Fruit fly (Drosophila melanogaster) whole organism, pupa: ENCODE results near the gene Cpr76Bc.

Source experiments
- CG10348 ChIP-seq: fragments of 200-800 bp; sonication (Bioruptor generic); IDR thresholded peaks from 2 replicates; pipeline ENCODE4 v1.3.6; 2022; ENCODE audit warnings: missing biosample characterization, missing genetic modification characterization
- CG12605 ChIP-seq: fragments of 200-800 bp; sonication (Bioruptor generic); IDR thresholded peaks from 2 replicates; pipeline ENCODE4 v1.3.6; 2022; ENCODE audit warnings: missing biosample characterization, missing genetic modification characterization
- CG13204 ChIP-seq: fragments of 200-800 bp; sonication (Bioruptor generic); optimal IDR thresholded peaks from 2 replicates; lab custom pipeline; 2018; ENCODE audit warnings: missing biosample characterization, mild to moderate bottlenecking, missing genetic modification characterization, moderate library complexity
- CG14655 ChIP-seq: fragments of 200-800 bp; sonication (Bioruptor generic); optimal IDR thresholded peaks from 3 replicates; lab custom pipeline; 2017; ENCODE audit warnings: mild to moderate bottlenecking, missing biosample characterization, missing genetic modification reagents, missing genetic modification characterization
- CG15710 ChIP-seq: fragments of 200-800 bp; sonication (Bioruptor generic); optimal IDR thresholded peaks from 2 replicates; lab custom pipeline; 2018; ENCODE audit warnings: missing biosample characterization, mild to moderate bottlenecking, missing genetic modification characterization, moderate library complexity
- CG17806 ChIP-seq: fragments of 200-800 bp; sonication (Bioruptor generic); optimal IDR thresholded peaks from 2 replicates; lab custom pipeline; 2018; ENCODE audit warnings: missing biosample characterization, mild to moderate bottlenecking, missing genetic modification characterization, moderate library complexity
- CG32121 ChIP-seq: fragments of 200-800 bp; sonication (Bioruptor generic); IDR thresholded peaks from 2 replicates; pipeline ENCODE4 v1.3.6; 2022; ENCODE audit warnings: missing biosample characterization, missing genetic modification characterization
- CG34367 ChIP-seq: fragments of 200-800 bp; sonication (Bioruptor generic); optimal IDR thresholded peaks from 2 replicates; lab custom pipeline; 2018; ENCODE audit warnings: missing biosample characterization, mild to moderate bottlenecking, missing genetic modification characterization
- CG4496 ChIP-seq: fragments of 200-800 bp; sonication (Bioruptor generic); IDR thresholded peaks from 3 replicates; pipeline ENCODE4 v1.3.6; 2022; ENCODE audit warnings: missing biosample characterization, missing genetic modification characterization
- CG8159 ChIP-seq: fragments of 200-800 bp; sonication (Bioruptor generic); optimal IDR thresholded peaks from 3 replicates; lab custom pipeline; 2018; ENCODE audit warnings: missing biosample characterization, mild to moderate bottlenecking, missing genetic modification characterization, moderate library complexity
- CG8301 ChIP-seq: fragments of 200-800 bp; sonication (Bioruptor generic); optimal IDR thresholded peaks from 2 replicates; lab custom pipeline; 2018; ENCODE audit warnings: missing biosample characterization, mild to moderate bottlenecking, missing genetic modification characterization
- CG9948 ChIP-seq: fragments of 200-800 bp; sonication (Bioruptor generic); optimal IDR thresholded peaks from 2 replicates; lab custom pipeline; 2018; ENCODE audit warnings: missing biosample characterization, mild to moderate bottlenecking, missing genetic modification characterization, moderate library complexity
- D1 ChIP-seq: fragments of 200-800 bp; sonication (Bioruptor generic); optimal IDR thresholded peaks from 2 replicates; lab custom pipeline; 2018; ENCODE audit warnings: missing biosample characterization, mild to moderate bottlenecking, missing genetic modification characterization, moderate library complexity
- EcR ChIP-seq: fragments of 200-800 bp; sonication (Bioruptor generic); optimal IDR thresholded peaks from 3 replicates; lab custom pipeline; 2019; ENCODE audit warnings: missing biosample characterization, missing genetic modification characterization, mild to moderate bottlenecking, moderate library complexity, missing genetic modification reagents
- Ets98B ChIP-seq: fragments of 200-800 bp; sonication (Bioruptor generic); IDR thresholded peaks from 2 replicates; pipeline ENCODE4 v1.3.6; 2022; ENCODE audit warnings: missing biosample characterization, missing genetic modification characterization
- Pif1A ChIP-seq: fragments of 200-800 bp; sonication (Bioruptor generic); optimal IDR thresholded peaks from 3 replicates; lab custom pipeline; 2016; ENCODE audit warnings: missing biosample characterization, missing genetic modification characterization
- Pif1B ChIP-seq: fragments of 200-800 bp; sonication (Bioruptor generic); optimal IDR thresholded peaks from 3 replicates; lab custom pipeline; 2016; ENCODE audit warnings: missing biosample characterization, missing genetic modification characterization
- Snoo ChIP-seq: fragments of 200-800 bp; sonication (Bioruptor generic); optimal IDR thresholded peaks from 3 replicates; lab custom pipeline; 2017; ENCODE audit warnings: missing biosample characterization, mild to moderate bottlenecking, missing genetic modification characterization, inconsistent platforms
- fd96Ca ChIP-seq: fragments of 200-800 bp; sonication (Bioruptor generic); IDR thresholded peaks from 3 replicates; pipeline ENCODE4 v1.3.6; 2022; ENCODE audit warnings: missing biosample characterization, missing genetic modification characterization
- gl ChIP-seq: fragments of 200-800 bp; sonication (Bioruptor generic); optimal IDR thresholded peaks from 2 replicates; lab custom pipeline; 2018; ENCODE audit warnings: missing biosample characterization, mild to moderate bottlenecking, missing genetic modification characterization
- rn ChIP-seq: fragments of 200-800 bp; sonication (Bioruptor generic); IDR thresholded peaks from 2 replicates; pipeline ENCODE4 v1.3.6; 2022; ENCODE audit warnings: missing biosample characterization, missing genetic modification characterization

The Cpr76Bc gene

dm6 chr3L:19544810-19545209 is 24.1 kb downstream of the Cpr76Bc start, which contains the start of the genes CG46435 and Rcd7:
Gene CG46435, plus strand, starts transcription at chr3L:19545110.
Gene Rcd7, plus strand, starts transcription at chr3L:19545110.
- no peak for TF ChIP-seq D1
- TF ChIP-seq CG9948 (tag; lab: Kevin White, UChicago) = no peak
- no peak for TF ChIP-seq CG17806 (tag; lab: Kevin White, UChicago)
- no peak for TF ChIP-seq CG4496 (GFP tag; lab: Robert Waterston, UW)
- no peak for TF ChIP-seq CG10348
- TF ChIP-seq CG8301 (tag; lab: Kevin White, UChicago) = no peak
- TF ChIP-seq CG13204 (GFP tag; lab: Kevin White, UChicago) = no peak
- TF ChIP-seq CG8159 (tag; lab: Kevin White, UChicago) = no peak
- no peak for TF ChIP-seq CG12605
- TF ChIP-seq Pif1B (GFP tag; lab: Kevin White, UChicago) = no peak
- TF ChIP-seq CG15710 = no peak
- TF ChIP-seq CG34367 = no peak
- no peak for TF ChIP-seq CG32121
- no peak for TF ChIP-seq rn (GFP tag; lab: Robert Waterston, UW)
- TF ChIP-seq CG14655 (GFP tag; lab: Kevin White, UChicago) = no peak
- no peak for TF ChIP-seq gl (tag; lab: Kevin White, UChicago)
- TF ChIP-seq EcR (GFP tag; lab: Kevin White, UChicago) = no peak
- no peak for TF ChIP-seq fd96Ca (GFP tag; lab: Robert Waterston, UW)
- TF ChIP-seq Snoo (tag; lab: Kevin White, UChicago) = no peak

dm6 chr3L:19552136-19552773 is 31.5 kb downstream of the Cpr76Bc start, which contains the start of the genes Ltn1 and CG9300:
Gene Ltn1, minus strand, starts transcription at chr3L:19552290.
Gene CG9300, plus strand, starts transcription at chr3L:19552420.
- no peak for TF ChIP-seq CG13204 (GFP tag; lab: Kevin White, UChicago)
- peak; percentile 17; the same call in 1 of the 2 replicates for TF ChIP-seq Ets98B (GFP tag; lab: Robert Waterston, UW)
- peak; percentile 31; the same call in 1 of the 2 replicates for TF ChIP-seq CG32121
- no peak for TF ChIP-seq CG12605
- TF ChIP-seq CG4496 (GFP tag; lab: Robert Waterston, UW) = 0 out of 3 replicates have a peak, but pooled peaks have one; percentile 11

- no peak for TF ChIP-seq CG17806 (tag; lab: Kevin White, UChicago)
- TF ChIP-seq EcR (GFP tag; lab: Kevin White, UChicago) = peak; percentile 48
Measured at dm6 chr3L:19555906-19556457, 35.2 kb downstream of the Cpr76Bc start.

dm6 chr3L:19556738-19557137 is 36.0 kb downstream of the Cpr76Bc start:
- TF ChIP-seq fd96Ca (GFP tag; lab: Robert Waterston, UW) = peak; percentile 50; the same call in 1 of the 3 replicates
- 0 out of 3 replicates have a peak, but pooled peaks have one; percentile 15 for TF ChIP-seq CG4496 (GFP tag; lab: Robert Waterston, UW)
- peak; percentile 44 for TF ChIP-seq EcR (GFP tag; lab: Kevin White, UChicago)
- no peak for TF ChIP-seq CG14655 (GFP tag; lab: Kevin White, UChicago)
- TF ChIP-seq Ets98B (GFP tag; lab: Robert Waterston, UW) = no peak
- TF ChIP-seq CG9948 (tag; lab: Kevin White, UChicago) = no peak
- no peak for TF ChIP-seq CG13204 (GFP tag; lab: Kevin White, UChicago)
- no peak for TF ChIP-seq Pif1B (GFP tag; lab: Kevin White, UChicago)
- TF ChIP-seq CG32121 = no peak
- TF ChIP-seq, all 21 proteins: peak for 3

dm6 chr3L:19557197-19557995 is 36.7 kb downstream of the Cpr76Bc start:
- TF ChIP-seq rn (GFP tag; lab: Robert Waterston, UW) (no peak), CG15710 (peak; percentile 83), CG14655 (GFP tag; lab: Kevin White, UChicago) (peak; percentile 78), Snoo (tag; lab: Kevin White, UChicago) (peak; percentile 59), D1 (peak; percentile 79), EcR (GFP tag; lab: Kevin White, UChicago) (peak; percentile 74), Pif1B (GFP tag; lab: Kevin White, UChicago) (no peak), CG4496 (GFP tag; lab: Robert Waterston, UW) (no peak), CG13204 (GFP tag; lab: Kevin White, UChicago) (no peak), Pif1A (no peak), CG12605 (no peak), CG10348 (no peak), CG17806 (tag; lab: Kevin White, UChicago) (peak; percentile 67), CG8301 (tag; lab: Kevin White, UChicago) (peak; percentile 14), gl (tag; lab: Kevin White, UChicago) (peak; percentile 81), CG8159 (tag; lab: Kevin White, UChicago) (peak; percentile 91), fd96Ca (GFP tag; lab: Robert Waterston, UW) (no peak), CG9948 (tag; lab: Kevin White, UChicago) (peak; percentile 84), CG34367 (peak; percentile 40), CG32121 (no peak)
